Worm (Caenorhabditis elegans) whole organism, L1 larva: ENCODE data around the gene mfsd-13.2.

ENCODE experiments used
- C04F5.9 ChIP-seq: sonication (generic microtip); optimal IDR thresholded peaks from 2 replicates; lab custom pipeline; 2016; ENCODE audit warnings: missing genetic modification characterization, missing compliant biosample characterization
- C34B4.2 ChIP-seq: sonication (generic microtip); optimal IDR thresholded peaks from 2 replicates; lab custom pipeline; 2017; ENCODE audit warnings: mild to moderate bottlenecking, missing genetic modification characterization, missing compliant biosample characterization
- aha-1 ChIP-seq: fragments of 150-350 bp; optimal IDR thresholded peaks from 2 replicates; lab custom pipeline; 2014; ENCODE audit warnings: missing biosample characterization, missing genetic modification characterization
- ceh-63 ChIP-seq: fragments of 200-800 bp; sonication (Bioruptor generic); optimal IDR thresholded peaks from 2 replicates; lab custom pipeline; 2018; ENCODE audit warnings: mild to moderate bottlenecking, missing genetic modification characterization, missing compliant biosample characterization
- ceh-8 ChIP-seq: fragments of 200-800 bp; sonication (Bioruptor generic); optimal IDR thresholded peaks from 2 replicates; lab custom pipeline; 2018; ENCODE audit warnings: mild to moderate bottlenecking, missing genetic modification characterization, moderate library complexity, missing compliant biosample characterization
- ceh-82 ChIP-seq, 3 experiments: fragments of 150-350 bp in 1 of 3; sonication (generic microtip) in 2 of 3; optimal IDR thresholded peaks; 2 replicates each; lab custom pipeline; 2014 to 2017; ENCODE audit warnings: missing biosample characterization in 3 of 3, missing genetic modification characterization in 3 of 3
- ceh-90 ChIP-seq: sonication (generic microtip); optimal IDR thresholded peaks from 2 replicates; lab custom pipeline; 2016; ENCODE audit warnings: missing genetic modification characterization, missing compliant biosample characterization
- dpl-1 ChIP-seq, 3 experiments: fragments of 150-350 bp in 2 of 3; sonication (generic microtip) in 1 of 3; optimal IDR thresholded peaks; 2 replicates each; lab custom pipeline; 2014 to 2017; ENCODE audit warnings: missing biosample characterization in 3 of 3, missing genetic modification characterization in 3 of 3, missing genetic modification reagents in 3 of 3
- efl-1 ChIP-seq, 4 experiments: fragments of 150-350 bp; optimal IDR thresholded peaks in 3 of 4; peaks in 1 of 4; 1 replicate in 1 of 4; 2 replicates in 3 of 4; lab custom pipeline; 2014; ENCODE audit warnings: missing biosample characterization in 2 of 4, missing genetic modification characterization in 2 of 4, missing genetic modification reagents in 2 of 4
- efl-3 ChIP-seq: fragments of 200-800 bp; sonication (Bioruptor generic); optimal IDR thresholded peaks from 2 replicates; lab custom pipeline; 2018; ENCODE audit warnings: mild to moderate bottlenecking, missing genetic modification characterization, missing compliant biosample characterization
- egl-13 ChIP-seq: sonication (generic microtip); optimal IDR thresholded peaks from 2 replicates; lab custom pipeline; 2016; ENCODE audit warnings: missing genotype, missing genetic modification reagents, missing genetic modification characterization, missing compliant biosample characterization
- elt-3 ChIP-seq, 6 experiments: fragments of 150-350 bp in 1 of 6; sonication (generic microtip); optimal IDR thresholded peaks; 2 replicates each; lab custom pipeline; 2017 to 2018; ENCODE audit warnings: missing biosample characterization in 6 of 6, missing genetic modification characterization in 6 of 6, inconsistent platforms in 1 of 6
- ets-5 ChIP-seq: fragments of 200-800 bp; sonication (Bioruptor generic); IDR thresholded peaks from 2 replicates; pipeline ENCODE4 v1.3.6; 2022; ENCODE audit warnings: missing genetic modification characterization, missing compliant biosample characterization
- grh-1 ChIP-seq: fragments of 200-800 bp; sonication (Bioruptor generic); IDR thresholded peaks from 2 replicates; pipeline ENCODE4 v1.3.6; 2022; ENCODE audit warnings: missing genetic modification reagents, missing genetic modification characterization, missing compliant biosample characterization
- hlh-17 ChIP-seq: fragments of 200-800 bp; sonication (Bioruptor generic); optimal IDR thresholded peaks from 2 replicates; lab custom pipeline; 2018; ENCODE audit warnings: missing genetic modification characterization, mild to moderate bottlenecking, missing compliant biosample characterization, moderate library complexity, borderline replicate concordance
- hlh-4 ChIP-seq: sonication (generic microtip); optimal IDR thresholded peaks from 2 replicates; lab custom pipeline; 2016; ENCODE audit warnings: mild to moderate bottlenecking, missing genetic modification characterization, missing compliant biosample characterization
- irx-1 ChIP-seq: sonication (generic microtip); optimal IDR thresholded peaks from 2 replicates; lab custom pipeline; 2016; ENCODE audit warnings: missing genetic modification characterization, missing compliant biosample characterization
- jun-1 ChIP-seq: fragments of 150-350 bp; optimal IDR thresholded peaks from 2 replicates; lab custom pipeline; 2014; ENCODE audit warnings: missing biosample characterization, missing genetic modification reagents, missing genetic modification characterization
- lin-14 ChIP-seq: fragments of 200-800 bp; sonication (Bioruptor generic); optimal IDR thresholded peaks from 2 replicates; lab custom pipeline; 2018; ENCODE audit warnings: mild to moderate bottlenecking, missing genetic modification characterization, moderate library complexity, missing compliant biosample characterization
- lin-39 ChIP-seq: fragments of 150-350 bp; optimal IDR thresholded peaks from 2 replicates; lab custom pipeline; 2014; ENCODE audit warnings: missing biosample characterization, missing genetic modification reagents, missing genetic modification characterization
- lir-3 ChIP-seq: sonication (generic microtip); optimal IDR thresholded peaks from 2 replicates; lab custom pipeline; 2016; ENCODE audit warnings: mild to moderate bottlenecking, missing genetic modification characterization, moderate library complexity, missing compliant biosample characterization; ENCODE audit not compliant: poor library complexity
- lsy-2 ChIP-seq, 2 experiments: fragments of 150-350 bp; optimal IDR thresholded peaks; 2 replicates each; lab custom pipeline; 2014; ENCODE audit warnings: missing biosample characterization in 2 of 2, missing genetic modification characterization in 2 of 2
- mab-9 ChIP-seq: fragments of 200-800 bp; sonication (Bioruptor generic); IDR thresholded peaks from 2 replicates; pipeline ENCODE4 v1.3.6; 2022; ENCODE audit warnings: missing genetic modification reagents, missing genetic modification characterization, missing compliant biosample characterization
- mdl-1 ChIP-seq, 2 experiments: fragments of 150-350 bp; optimal IDR thresholded peaks; 2 replicates each; lab custom pipeline; 2014 to 2017; ENCODE audit warnings: missing biosample characterization in 2 of 2, missing genetic modification characterization in 2 of 2, inconsistent platforms in 1 of 2
- nhr-12 ChIP-seq: sonication (generic microtip); optimal IDR thresholded peaks from 2 replicates; lab custom pipeline; 2017; ENCODE audit warnings: missing biosample characterization, missing genetic modification characterization
- nhr-19 ChIP-seq: fragments of 200-800 bp; sonication (Bioruptor generic); conservative IDR thresholded peaks from 2 replicates; pipeline ENCODE4 v1.3.6; 2022; ENCODE audit warnings: missing genetic modification characterization, missing compliant biosample characterization
- nhr-237 ChIP-seq: fragments of 150-350 bp; optimal IDR thresholded peaks from 2 replicates; lab custom pipeline; 2014; ENCODE audit warnings: missing biosample characterization, missing genetic modification characterization
- nhr-47 ChIP-seq: sonication (generic microtip); optimal IDR thresholded peaks from 2 replicates; lab custom pipeline; 2016; ENCODE audit warnings: mild to moderate bottlenecking, missing genetic modification characterization, moderate library complexity, missing compliant biosample characterization
- nhr-71 ChIP-seq: sonication (generic microtip); optimal IDR thresholded peaks from 2 replicates; lab custom pipeline; 2016; ENCODE audit warnings: mild to moderate bottlenecking, missing genetic modification characterization, moderate library complexity, missing compliant biosample characterization
- nhr-85 ChIP-seq: sonication (generic microtip); peaks from one replicate; lab custom pipeline; 2016; ENCODE audit warnings: missing genetic modification characterization, inconsistent platforms, missing compliant biosample characterization
- nhr-90 ChIP-seq: sonication (generic microtip); optimal IDR thresholded peaks from 2 replicates; lab custom pipeline; 2016; ENCODE audit warnings: mild to moderate bottlenecking, missing genetic modification characterization, missing compliant biosample characterization; ENCODE audit not compliant: poor library complexity
- pag-3 ChIP-seq: sonication (generic microtip); optimal IDR thresholded peaks from 2 replicates; lab custom pipeline; 2017; ENCODE audit warnings: missing genetic modification characterization, mild to moderate bottlenecking, missing compliant biosample characterization, antibody characterized with exemption, borderline replicate concordance; ENCODE audit not compliant: insufficient read depth
- pax-3 ChIP-seq: fragments of 200-800 bp; sonication (Bioruptor generic); optimal IDR thresholded peaks from 2 replicates; lab custom pipeline; 2018; ENCODE audit warnings: mild to moderate bottlenecking, missing genetic modification characterization, moderate library complexity, missing compliant biosample characterization
- rnt-1 ChIP-seq: sonication (generic microtip); optimal IDR thresholded peaks from 2 replicates; lab custom pipeline; 2016; ENCODE audit warnings: mild to moderate bottlenecking, missing genetic modification characterization, moderate library complexity, missing compliant biosample characterization
- skn-1 ChIP-seq: fragments of 150-350 bp; optimal IDR thresholded peaks from 2 replicates; lab custom pipeline; 2014; ENCODE audit warnings: missing biosample characterization, missing genetic modification characterization
- snpc-4 ChIP-seq: fragments of 150-350 bp; optimal IDR thresholded peaks from 2 replicates; lab custom pipeline; 2014; ENCODE audit warnings: missing biosample characterization, missing genetic modification characterization
- sox-4 ChIP-seq: sonication (generic microtip); optimal IDR thresholded peaks from 2 replicates; lab custom pipeline; 2016; ENCODE audit warnings: missing genetic modification characterization, missing compliant biosample characterization
- sptf-1 ChIP-seq: fragments of 150-350 bp; optimal IDR thresholded peaks from 2 replicates; lab custom pipeline; 2014; ENCODE audit warnings: missing biosample characterization, missing genetic modification characterization
- tbx-2 ChIP-seq: sonication (generic microtip); optimal IDR thresholded peaks from 2 replicates; lab custom pipeline; 2016; ENCODE audit warnings: missing genetic modification characterization, missing compliant biosample characterization
- tlp-1 ChIP-seq: fragments of 150-350 bp; optimal IDR thresholded peaks from 2 replicates; lab custom pipeline; 2014; ENCODE audit warnings: missing biosample characterization, missing genetic modification characterization
- unc-30 ChIP-seq: sonication (generic microtip); optimal IDR thresholded peaks from 2 replicates; lab custom pipeline; 2017; ENCODE audit warnings: missing biosample characterization, missing genetic modification characterization
- unc-62 ChIP-seq: fragments of 150-350 bp; optimal IDR thresholded peaks from 2 replicates; lab custom pipeline; 2014; ENCODE audit warnings: missing biosample characterization, missing genetic modification reagents, missing genetic modification characterization
- unc-86 ChIP-seq: sonication (generic microtip); optimal IDR thresholded peaks from 2 replicates; lab custom pipeline; 2016; ENCODE audit warnings: missing genetic modification characterization, missing compliant biosample characterization
- unc-98 ChIP-seq: fragments of 200-800 bp; sonication (Bioruptor generic); IDR thresholded peaks from 2 replicates; pipeline ENCODE4 v1.3.6; 2022; ENCODE audit warnings: missing genetic modification characterization, missing compliant biosample characterization
- vab-15 ChIP-seq: sonication (generic microtip); optimal IDR thresholded peaks from 2 replicates; lab custom pipeline; 2017; ENCODE audit warnings: missing genotype, mild to moderate bottlenecking, missing genetic modification characterization, missing compliant biosample characterization
- xbp-1 ChIP-seq: sonication (generic microtip); optimal IDR thresholded peaks from 2 replicates; lab custom pipeline; 2016; ENCODE audit warnings: missing genetic modification characterization, missing compliant biosample characterization
- zip-4 ChIP-seq: fragments of 200-800 bp; sonication (Bioruptor generic); optimal IDR thresholded peaks from 2 replicates; lab custom pipeline; 2018; ENCODE audit warnings: mild to moderate bottlenecking, missing genetic modification characterization, moderate library complexity, missing compliant biosample characterization
- ztf-11 ChIP-seq, 2 experiments: sonication (generic microtip); optimal IDR thresholded peaks; 2 replicates each; lab custom pipeline; 2016 to 2017; ENCODE audit warnings: missing genetic modification characterization in 2 of 2, missing biosample characterization in 1 of 2, missing compliant biosample characterization in 1 of 2

The mfsd-13.2 gene

DNA sequence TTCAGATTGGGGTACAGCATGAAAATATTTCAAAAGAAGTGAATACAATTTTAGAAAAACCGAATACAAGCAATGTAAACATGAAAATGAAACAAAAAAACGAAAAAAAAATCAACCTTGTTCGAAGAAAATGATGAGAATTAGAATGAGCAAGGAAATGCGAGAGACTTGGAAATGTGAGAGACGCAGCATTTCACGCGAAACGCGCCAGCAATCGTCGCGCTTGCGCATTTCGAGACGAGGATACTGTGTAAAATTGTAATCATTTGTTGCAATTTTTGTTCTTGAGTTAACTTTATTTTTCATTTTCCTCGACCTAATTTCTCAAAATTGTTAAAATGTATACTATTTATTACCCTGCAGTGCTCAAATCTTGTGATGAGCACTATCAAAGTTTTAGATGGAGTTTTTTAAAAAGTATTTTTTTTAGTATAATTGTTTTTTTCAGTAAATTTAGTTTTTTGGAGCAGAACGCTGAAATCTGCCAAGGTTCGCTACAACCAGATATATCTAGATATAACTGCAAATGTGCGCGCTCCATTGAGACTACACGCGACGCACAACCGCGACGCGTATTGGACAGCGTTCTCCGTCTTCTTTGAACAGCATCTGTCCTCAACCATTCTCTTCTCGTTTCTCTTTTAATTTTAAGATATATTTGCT is 13.5 kb downstream of the mfsd-13.2 start, which contains the start of gene fust-1 (continued):
- TF ChIP-seq irx-1 (tag; lab: Kevin White, UChicago) (peak; percentile 95), nhr-85 (tag; lab: Kevin White, UChicago) (peak; percentile 99), nhr-19 (GFP tag; lab: Robert Waterston, UW) (peak; percentile 97), efl-3 (GFP tag; lab: Kevin White, UChicago) (peak; percentile 70), ets-5 (no peak), nhr-12 (tag; lab: Kevin White, UChicago) (no peak), ceh-82 (tag; optimal IDR thresholded peaks at IDR 0.05; lab: Kevin White, UChicago) (peak; percentile 98 to 99 (median 98)), rnt-1 (peak; percentile 97), unc-98 (peak; percentile 83), zip-4 (GFP tag; lab: Kevin White, UChicago) (peak; percentile 88), lin-14 (GFP tag; lab: Kevin White, UChicago) (peak; percentile 97), vab-15 (tag; lab: Kevin White, UChicago) (peak; percentile 72), efl-1 (optimal IDR thresholded peaks at IDR 0.05; lab: Kevin White, UChicago) (peak; percentile 94 to 96), efl-1 (GFP tag; optimal IDR thresholded peaks at IDR 0.05 in 1 of 2; lab: Kevin White, UChicago) (peak; percentile 86 to 99), ztf-11 (tag; optimal IDR thresholded peaks at IDR 0.05; lab: Kevin White, UChicago) (peak in 1 of 2 experiments; percentile 86), sptf-1 (tag; lab: Kevin White, UChicago) (no peak), aha-1 (tag; lab: Kevin White, UChicago) (peak; percentile 84), nhr-90 (tag; lab: Kevin White, UChicago) (peak; percentile 97), C34B4.2 (peak; percentile 50), elt-3 (tag; optimal IDR thresholded peaks at IDR 0.05; lab: Kevin White, UChicago) (peak in 5 of 6 experiments; percentile 89 to 98 (median 94)), unc-30 (tag; lab: Kevin White, UChicago) (no peak), egl-13 (tag; lab: Kevin White, UChicago) (peak; percentile 93), ceh-90 (peak; percentile 61), jun-1 (tag; lab: Kevin White, UChicago) (peak; percentile 96), tbx-2 (tag; lab: Kevin White, UChicago) (peak; percentile 97), hlh-4 (tag; lab: Kevin White, UChicago) (no peak), skn-1 (peak; percentile 98), unc-62 (peak; percentile 47), tlp-1 (tag; lab: Kevin White, UChicago) (no peak), unc-86 (tag; lab: Kevin White, UChicago) (peak; percentile 95), grh-1 (peak; percentile 97), ceh-8 (peak; percentile 95), snpc-4 (tag; lab: Kevin White, UChicago) (peak; percentile 92), xbp-1 (tag; lab: Kevin White, UChicago) (peak; percentile 96), C04F5.9 (tag; lab: Kevin White, UChicago) (peak; percentile 93), hlh-17 (GFP tag; lab: Kevin White, UChicago) (no peak), mab-9 (GFP tag; lab: Robert Waterston, UW) (peak; percentile 94), lsy-2 (tag; optimal IDR thresholded peaks at IDR 0.05; lab: Kevin White, UChicago) (peak; percentile 97), pax-3 (peak; percentile 92), mdl-1 (tag; optimal IDR thresholded peaks at IDR 0.05; lab: Kevin White, UChicago) (peak in 1 of 2 experiments; percentile 88)

DNA sequence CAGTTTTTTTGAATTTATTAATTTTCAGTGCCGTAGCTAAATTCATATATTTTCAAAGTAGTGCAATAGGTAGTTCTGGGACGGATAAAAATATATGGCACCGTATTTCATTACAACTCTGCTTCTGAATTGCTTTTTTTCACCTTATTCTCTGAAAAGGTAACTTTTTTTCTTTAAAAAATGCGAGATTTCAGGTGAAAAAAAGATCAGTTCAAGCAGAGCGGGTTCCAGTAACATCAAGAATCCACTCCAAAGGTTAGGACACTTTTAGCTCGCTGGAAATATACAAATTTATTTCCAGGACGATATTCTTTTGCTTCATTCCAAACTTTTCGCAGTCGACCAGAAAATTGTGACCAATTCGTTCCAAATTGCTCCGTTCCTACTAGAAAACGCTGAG is 17.6 kb downstream of the mfsd-13.2 start, which contains the start of gene T07F8.1:
Gene T07F8.1, plus strand, starts transcription at position 301 of the 400 bp plus-strand sequence.
- TF ChIP-seq nhr-47 (tag; lab: Kevin White, UChicago) (no peak), ceh-90 (no peak), lin-39 (tag; lab: Kevin White, UChicago) (no peak), pax-3 (no peak), pag-3 (tag; lab: Kevin White, UChicago) (no peak), sox-4 (tag; lab: Kevin White, UChicago) (no peak), tbx-2 (tag; lab: Kevin White, UChicago) (no peak), nhr-237 (no peak), lir-3 (tag; lab: Kevin White, UChicago) (no peak), nhr-71 (tag; lab: Kevin White, UChicago) (no peak), dpl-1 (GFP tag; optimal IDR thresholded peaks at IDR 0.05; lab: Kevin White, UChicago) (no peak), snpc-4 (tag; lab: Kevin White, UChicago) (no peak), ceh-63 (GFP tag; lab: Kevin White, UChicago) (no peak), ceh-82 (tag; optimal IDR thresholded peaks at IDR 0.05; lab: Kevin White, UChicago) (no peak), unc-86 (tag; lab: Kevin White, UChicago) (no peak), unc-98 (no peak), ceh-8 (no peak), mab-9 (GFP tag; lab: Robert Waterston, UW) (no peak)
